Fruit fly (Drosophila melanogaster) whole organism, prepupa: ENCODE measurements around the gene Tcs6.

Experiments used
- CG10631 ChIP-seq: fragments of 200-800 bp; sonication (Bioruptor generic); optimal IDR thresholded peaks from 2 replicates; lab custom pipeline; 2016; ENCODE audit warnings: missing biosample characterization, missing genetic modification characterization
- CG11294 ChIP-seq: fragments of 200-800 bp; sonication (Bioruptor generic); IDR thresholded peaks from 2 replicates; pipeline ENCODE4 v1.3.6; 2022; ENCODE audit warnings: missing biosample characterization, missing genetic modification characterization
- CG11762 ChIP-seq: fragments of 200-800 bp; sonication (Bioruptor generic); optimal IDR thresholded peaks from 3 replicates; lab custom pipeline; 2016; ENCODE audit warnings: missing biosample characterization, missing genetic modification characterization; ENCODE audit not compliant: insufficient read depth
- CG11902 ChIP-seq: fragments of 200-800 bp; sonication (Bioruptor generic); optimal IDR thresholded peaks from 3 replicates; lab custom pipeline; 2016; ENCODE audit warnings: missing biosample characterization, missing genetic modification characterization
- CG3032 ChIP-seq: fragments of 200-800 bp; optimal IDR thresholded peaks from 2 replicates; lab custom pipeline; 2019; ENCODE audit warnings: missing biosample characterization, mild to moderate bottlenecking, missing genetic modification characterization, moderate library complexity
- CG31627 ChIP-seq: fragments of 200-800 bp; sonication (Bioruptor generic); optimal IDR thresholded peaks from 3 replicates; lab custom pipeline; 2016; ENCODE audit warnings: missing biosample characterization, missing genetic modification characterization
- CG34406 ChIP-seq: fragments of 200-800 bp; sonication (Bioruptor generic); optimal IDR thresholded peaks from 3 replicates; lab custom pipeline; 2016; ENCODE audit warnings: missing biosample characterization, missing genetic modification characterization
- CG6163 ChIP-seq: fragments of 200-800 bp; sonication (Bioruptor generic); IDR thresholded peaks from 3 replicates; pipeline ENCODE4 v1.3.6; 2022; ENCODE audit warnings: missing biosample characterization, missing genetic modification characterization
- CG6276 ChIP-seq: fragments of 200-800 bp; sonication (Bioruptor generic); optimal IDR thresholded peaks from 2 replicates; lab custom pipeline; 2017; ENCODE audit warnings: missing biosample characterization, mild to moderate bottlenecking, missing genetic modification characterization
- CG6792 ChIP-seq: fragments of 200-800 bp; sonication (Bioruptor generic); optimal IDR thresholded peaks from 3 replicates; lab custom pipeline; 2016; ENCODE audit warnings: missing biosample characterization, missing genetic modification characterization
- CG6854 ChIP-seq: fragments of 200-800 bp; sonication (Bioruptor generic); optimal IDR thresholded peaks from 2 replicates; lab custom pipeline; 2017; ENCODE audit warnings: missing biosample characterization, mild to moderate bottlenecking, missing genetic modification characterization
- CG7368 ChIP-seq: fragments of 200-800 bp; sonication (Bioruptor generic); optimal IDR thresholded peaks from 3 replicates; lab custom pipeline; 2016; ENCODE audit warnings: missing biosample characterization, missing genetic modification characterization
- CG8119 ChIP-seq: fragments of 200-800 bp; sonication (Bioruptor generic); IDR thresholded peaks from 3 replicates; pipeline ENCODE4 v1.3.6; 2022; ENCODE audit warnings: missing biosample characterization, missing genetic modification characterization
- CG8319 ChIP-seq: fragments of 200-800 bp; sonication (Bioruptor generic); optimal IDR thresholded peaks from 3 replicates; lab custom pipeline; 2016; ENCODE audit warnings: missing biosample characterization, missing genetic modification characterization
- Eip78C ChIP-seq: fragments of 200-800 bp; sonication (Bioruptor generic); peaks from one replicate; lab custom pipeline; 2016; ENCODE audit warnings: missing biosample characterization, missing genetic modification characterization
- Ets21C ChIP-seq: fragments of 200-800 bp; sonication (Bioruptor generic); optimal IDR thresholded peaks from 3 replicates; lab custom pipeline; 2016; ENCODE audit warnings: missing biosample characterization, missing genetic modification characterization
- Ets96B ChIP-seq: fragments of 200-800 bp; optimal IDR thresholded peaks from 2 replicates; lab custom pipeline; 2019; ENCODE audit warnings: missing biosample characterization, mild to moderate bottlenecking, missing genetic modification characterization, moderate library complexity
- Gug ChIP-seq: fragments of 200-800 bp; sonication (Bioruptor generic); IDR thresholded peaks from 2 replicates; pipeline ENCODE4 v1.3.6; 2022; ENCODE audit warnings: missing biosample characterization, missing genetic modification characterization
- Hr38 ChIP-seq: sonication (Bioruptor generic); optimal IDR thresholded peaks from 2 replicates; lab custom pipeline; 2016; ENCODE audit warnings: missing biosample characterization, missing genetic modification characterization
- Hr39 ChIP-seq: fragments of 200-800 bp; sonication (Bioruptor generic); optimal IDR thresholded peaks from 2 replicates; lab custom pipeline; 2016; ENCODE audit warnings: missing biosample characterization, missing genetic modification characterization
- Hr4 ChIP-seq: fragments of 200-800 bp; sonication (Bioruptor generic); optimal IDR thresholded peaks from 3 replicates; lab custom pipeline; 2016; ENCODE audit warnings: missing biosample characterization, missing genetic modification characterization
- Lpt ChIP-seq: fragments of 200-800 bp; sonication (Bioruptor generic); optimal IDR thresholded peaks from 3 replicates; lab custom pipeline; 2016; ENCODE audit warnings: missing biosample characterization, missing genetic modification characterization
- Met ChIP-seq: fragments of 200-800 bp; sonication (Bioruptor generic); optimal IDR thresholded peaks from 3 replicates; lab custom pipeline; 2016; ENCODE audit warnings: missing biosample characterization, missing genetic modification characterization
- Smox ChIP-seq: fragments of 200-800 bp; sonication (Bioruptor generic); optimal IDR thresholded peaks from 3 replicates; lab custom pipeline; 2016; ENCODE audit warnings: missing biosample characterization, missing genetic modification characterization
- Sox14 ChIP-seq: fragments of 200-800 bp; sonication (Bioruptor generic); optimal IDR thresholded peaks from 3 replicates; lab custom pipeline; 2016; ENCODE audit warnings: missing biosample characterization, missing genetic modification characterization
- Sox15 ChIP-seq: fragments of 200-800 bp; sonication (Bioruptor generic); optimal IDR thresholded peaks from 3 replicates; lab custom pipeline; 2016; ENCODE audit warnings: missing biosample characterization, missing genetic modification characterization
- achi ChIP-seq: fragments of 200-800 bp; sonication (Bioruptor generic); optimal IDR thresholded peaks from 3 replicates; lab custom pipeline; 2016; ENCODE audit warnings: missing biosample characterization, missing genetic modification characterization
- acj6 ChIP-seq: fragments of 200-800 bp; sonication (Bioruptor generic); optimal IDR thresholded peaks from 3 replicates; lab custom pipeline; 2016; ENCODE audit warnings: missing biosample characterization, missing genetic modification characterization
- cyc ChIP-seq: fragments of 200-800 bp; sonication (Bioruptor generic); optimal IDR thresholded peaks from 3 replicates; lab custom pipeline; 2016; ENCODE audit warnings: missing biosample characterization, missing genetic modification characterization
- dac ChIP-seq: fragments of 200-800 bp; sonication (Bioruptor generic); optimal IDR thresholded peaks from 2 replicates; lab custom pipeline; 2017; ENCODE audit warnings: missing biosample characterization, mild to moderate bottlenecking, missing genetic modification characterization
- dsx ChIP-seq: fragments of 200-800 bp; optimal IDR thresholded peaks from 3 replicates; lab custom pipeline; 2019; ENCODE audit warnings: missing biosample characterization, mild to moderate bottlenecking, missing genetic modification characterization, moderate library complexity; ENCODE audit not compliant: poor library complexity, severe bottlenecking
- esn ChIP-seq: fragments of 200-800 bp; sonication (Bioruptor generic); optimal IDR thresholded peaks from 2 replicates; lab custom pipeline; 2016; ENCODE audit warnings: missing biosample characterization, mild to moderate bottlenecking, missing genetic modification characterization, moderate library complexity
- fd59A ChIP-seq: fragments of 200-800 bp; sonication (Bioruptor generic); optimal IDR thresholded peaks from 2 replicates; lab custom pipeline; 2017; ENCODE audit warnings: missing biosample characterization, mild to moderate bottlenecking, missing genetic modification characterization, missing genetic modification reagents
- fd85E ChIP-seq: fragments of 200-800 bp; sonication (Bioruptor generic); optimal IDR thresholded peaks from 3 replicates; lab custom pipeline; 2016; ENCODE audit warnings: missing biosample characterization, missing genetic modification characterization
- lz ChIP-seq: fragments of 200-800 bp; sonication (Bioruptor generic); optimal IDR thresholded peaks from 3 replicates; lab custom pipeline; 2016; ENCODE audit warnings: missing biosample characterization, missing genetic modification characterization
- net ChIP-seq: fragments of 200-800 bp; sonication (Bioruptor generic); optimal IDR thresholded peaks from 3 replicates; lab custom pipeline; 2016; ENCODE audit warnings: missing biosample characterization, missing genetic modification characterization
- pdm3 ChIP-seq: fragments of 200-800 bp; sonication (Bioruptor generic); optimal IDR thresholded peaks from 3 replicates; lab custom pipeline; 2016; ENCODE audit warnings: missing biosample characterization, missing genetic modification characterization
- salr ChIP-seq, 2 experiments: fragments of 200-800 bp; sonication (Bioruptor generic); optimal IDR thresholded peaks; 3 replicates each; lab custom pipeline; 2016 to 2018; ENCODE audit warnings: missing biosample characterization in 2 of 2, missing genetic modification characterization in 2 of 2, mild to moderate bottlenecking in 1 of 2
- topi ChIP-seq: fragments of 200-800 bp; sonication (Bioruptor generic); optimal IDR thresholded peaks from 3 replicates; lab custom pipeline; 2016; ENCODE audit warnings: missing biosample characterization, missing genetic modification characterization

Tcs6 gene

dm6 chr3R:26055214-26055632 is 2.8 kb downstream of the Tcs6 start, which contains the start of gene Cmpk (continued):
- TF ChIP-seq CG11902 (GFP tag; lab: Kevin White, UChicago) (no peak), lz (GFP tag; lab: Kevin White, UChicago) (peak; percentile 55), CG34406 (GFP tag; lab: Kevin White, UChicago) (peak; percentile 70), Hr4 (GFP tag; lab: Kevin White, UChicago) (no peak), CG8319 (GFP tag; lab: Kevin White, UChicago) (peak; percentile 25), Ets96B (tag; lab: Kevin White, UChicago) (peak; percentile 1), pdm3 (peak; percentile 52), fd85E (GFP tag; lab: Kevin White, UChicago) (peak; percentile 54)
- TF ChIP-seq, all 60 proteins: peak for 38

dm6 chr3R:26052150-26052908 is 5.7 kb downstream of the Tcs6 start, which contains the start of the genes Exo84 and Vps2:
Gene Exo84, minus strand, starts transcription at chr3R:26052257.
Gene Vps2, plus strand, starts transcription at chr3R:26052821.
- TF ChIP-seq Smox (GFP tag; lab: Kevin White, UChicago) (no peak), Hr38 (GFP tag; lab: Kevin White, UChicago) (no peak), CG6163 (GFP tag; lab: Robert Waterston, UW) (no peak), cyc (GFP tag; lab: Kevin White, UChicago) (peak; percentile 46), CG8119 (GFP tag; lab: Robert Waterston, UW) (no peak), Eip78C (peak; percentile 70), CG6276 (GFP tag; lab: Kevin White, UChicago) (no peak), acj6 (GFP tag; lab: Kevin White, UChicago) (peak; percentile 59), Sox15 (GFP tag; lab: Kevin White, UChicago) (peak; percentile 73), CG31627 (GFP tag; lab: Kevin White, UChicago) (peak; percentile 63), CG11294 (GFP tag; lab: Robert Waterston, UW) (no peak), CG6792 (GFP tag; lab: Kevin White, UChicago) (peak; percentile 9), salr (GFP tag; optimal IDR thresholded peaks at IDR 0.05; lab: Kevin White, UChicago) (peak in 1 of 2 experiments; percentile 23), Hr39 (GFP tag; lab: Kevin White, UChicago) (peak; percentile 69), dsx (GFP tag; lab: Kevin White, UChicago) (no peak), Lpt (GFP tag; lab: Kevin White, UChicago) (no peak), achi (no peak), CG6854 (no peak), lz (GFP tag; lab: Kevin White, UChicago) (peak; percentile 60), dac (GFP tag; lab: Kevin White, UChicago) (no peak), topi (peak; percentile 40), CG10631 (GFP tag; lab: Kevin White, UChicago) (peak; percentile 73), net (no peak), Sox14 (peak; percentile 48), CG11762 (GFP tag; lab: Kevin White, UChicago) (peak; percentile 28), Met (no peak), esn (GFP tag; lab: Kevin White, UChicago) (peak; percentile 67), CG7368 (GFP tag; lab: Kevin White, UChicago) (no peak), Gug (GFP tag; lab: Robert Waterston, UW) (0 out of 2 replicates have a peak, but pooled peaks have one; percentile 19), CG11902 (GFP tag; lab: Kevin White, UChicago) (peak; percentile 2), fd59A (GFP tag; lab: Kevin White, UChicago) (no peak), Ets21C (GFP tag; lab: Kevin White, UChicago) (peak; percentile 39), CG3032 (tag; lab: Kevin White, UChicago) (peak; percentile 61)
